Fruit fly (Drosophila melanogaster): Measurements from ENCODE around the gene gig.
A peak's percentile ranks its signal among the peaks of the same experiment; 100 is the strongest.

The gig gene

dm6 chr3L:20129032-20129431, at the start of gene gig:
gig (plus strand) TSS chr3L:20129181.
- TF ChIP-seq CG17801 (GFP tag; optimal IDR thresholded peaks at IDR 0.05; ENCODE audit: partially characterized antibody), result no peak

dm6 chr3L:20085035-20085434, 43.9 kb upstream of the gig start:
- TF ChIP-seq CG17801 (GFP tag; optimal IDR thresholded peaks at IDR 0.05; ENCODE audit: partially characterized antibody), result no peak

dm6 chr3L:20088755-20089334, 40.1 kb upstream of the gig start, which contains the start of gene sNPF-R:
sNPF-R (minus strand) TSS chr3L:20089007.
- TF ChIP-seq CG17801 (GFP tag; optimal IDR thresholded peaks at IDR 0.05; ENCODE audit: partially characterized antibody), result no peak

- TF ChIP-seq CG17801 (GFP tag; optimal IDR thresholded peaks at IDR 0.05; ENCODE audit: partially characterized antibody), result no peak
Measured at dm6 chr3L:20097312-20097711, 31.7 kb upstream of the gig start.

- no peak for TF ChIP-seq CG17801 (GFP tag; optimal IDR thresholded peaks at IDR 0.05; ENCODE audit: partially characterized antibody)
Measured at dm6 chr3L:20103777-20104542, 25.0 kb upstream of the gig start, which contains the start of gene CG14186. CG14186 (minus strand) TSS chr3L:20103827.

- no peak for TF ChIP-seq CG17801 (GFP tag; optimal IDR thresholded peaks at IDR 0.05; ENCODE audit: partially characterized antibody)
Measured at dm6 chr3L:20104543-20105046, 24.4 kb upstream of the gig start.

dm6 chr3L:20105794-20106193, 23.2 kb upstream of the gig start, which contains the start of gene CG14185:
CG14185 (plus strand) TSS chr3L:20106094.
- no peak for TF ChIP-seq CG17801 (GFP tag; optimal IDR thresholded peaks at IDR 0.05; ENCODE audit: partially characterized antibody)

dm6 chr3L:20111434-20111833, 17.5 kb upstream of the gig start, which contains the start of gene Ir76b:
Ir76b (minus strand) TSS chr3L:20111534.
- TF ChIP-seq CG17801 (GFP tag; optimal IDR thresholded peaks at IDR 0.05; ENCODE audit: partially characterized antibody), result no peak

- peak; percentile 81 for TF ChIP-seq CG17801 (GFP tag; optimal IDR thresholded peaks at IDR 0.05; ENCODE audit: partially characterized antibody)
Measured at dm6 chr3L:20112797-20113368, 16.1 kb upstream of the gig start, which contains the start of gene CG14187. CG14187 (minus strand) TSS chr3L:20112847.

- TF ChIP-seq CG17801 (GFP tag; optimal IDR thresholded peaks at IDR 0.05; ENCODE audit: partially characterized antibody), result no peak
Measured at dm6 chr3L:20123038-20123437, 5.9 kb upstream of the gig start.

- TF ChIP-seq CG17801 (GFP tag; optimal IDR thresholded peaks at IDR 0.05; ENCODE audit: partially characterized antibody), result no peak
Measured at dm6 chr3L:20126106-20126505, 2.9 kb upstream of the gig start.

- TF ChIP-seq CG17801 (GFP tag; optimal IDR thresholded peaks at IDR 0.05; ENCODE audit: partially characterized antibody), result no peak
Measured at dm6 chr3L:20127281-20127680, 1.7 kb upstream of the gig start, which contains the start of gene CG7365. CG7365 (minus strand) TSS chr3L:20127381.

dm6 chr3L:20131643-20132042, 2.7 kb downstream of the gig start, which contains the start of gene obst-J:
obst-J (minus strand) TSS chr3L:20131743.
- no peak for TF ChIP-seq CG17801 (GFP tag; optimal IDR thresholded peaks at IDR 0.05; ENCODE audit: partially characterized antibody)

- no peak for TF ChIP-seq CG17801 (GFP tag; optimal IDR thresholded peaks at IDR 0.05; ENCODE audit: partially characterized antibody)
Measured at dm6 chr3L:20133168-20133567, 4.2 kb downstream of the gig start, which contains the start of gene CG7335. CG7335 (minus strand) TSS chr3L:20133268.

dm6 chr3L:20138327-20138726, 9.3 kb downstream of the gig start:
- no peak for TF ChIP-seq CG17801 (GFP tag; optimal IDR thresholded peaks at IDR 0.05; ENCODE audit: partially characterized antibody)

All from ovary, adult (tissue).